Worm (Caenorhabditis elegans) whole organism, midembryonic: Measurements from ENCODE around the gene T05A7.13.

Experiments used
- T22C8.4 ChIP-seq: fragments of 200-800 bp; sonication (Bioruptor generic); IDR thresholded peaks from 2 replicates; pipeline ENCODE4 v1.3.6; 2022; ENCODE audit warnings: missing genetic modification characterization, missing compliant biosample characterization
- cog-1 ChIP-seq: sonication (generic microtip); optimal IDR thresholded peaks from 2 replicates; lab custom pipeline; 2016; ENCODE audit warnings: missing genetic modification characterization, missing compliant biosample characterization
- flt-1 ChIP-seq: fragments of 200-800 bp; sonication (Bioruptor generic); IDR thresholded peaks from 2 replicates; pipeline ENCODE4 v1.3.6; 2022; ENCODE audit warnings: missing genetic modification characterization, missing compliant biosample characterization
- klf-2 ChIP-seq: fragments of 200-800 bp; sonication (Bioruptor generic); conservative IDR thresholded peaks from 2 replicates; pipeline ENCODE4 v1.3.6; 2022; ENCODE audit warnings: missing genetic modification reagents, missing genetic modification characterization, missing compliant biosample characterization
- med-1 ChIP-seq: sonication (generic microtip); optimal IDR thresholded peaks from 2 replicates; lab custom pipeline; 2017; ENCODE audit warnings: missing genetic modification characterization, mild to moderate bottlenecking, missing compliant biosample characterization, antibody characterized with exemption, missing genetic modification reagents; ENCODE audit not compliant: insufficient read depth
- ref-1 ChIP-seq: fragments of 200-800 bp; sonication (Bioruptor generic); conservative IDR thresholded peaks from 2 replicates; pipeline ENCODE4 v1.3.6; 2022; ENCODE audit warnings: missing genetic modification reagents, missing genetic modification characterization, missing compliant biosample characterization
- ztf-23 ChIP-seq: fragments of 200-800 bp; sonication (Bioruptor generic); IDR thresholded peaks from 2 replicates; pipeline ENCODE4 v1.3.6; 2022; ENCODE audit warnings: missing genetic modification reagents, missing genetic modification characterization, missing compliant biosample characterization
- ztf-29 ChIP-seq: fragments of 200-800 bp; sonication (Bioruptor generic); IDR thresholded peaks from 2 replicates; pipeline ENCODE4 v1.3.6; 2022; ENCODE audit warnings: missing genetic modification reagents, missing genetic modification characterization, missing compliant biosample characterization

ce11 chrII:4710813-4711212, 49.6 kb upstream of the T05A7.13 start:
- TF ChIP-seq med-1, result no peak
- TF ChIP-seq T22C8.4 (GFP tag; lab: Robert Waterston, UW), result no peak
- TF ChIP-seq klf-2 (GFP tag; lab: Robert Waterston, UW), result no peak
- TF ChIP-seq flt-1, result no peak
- TF ChIP-seq ref-1 (GFP tag; lab: Robert Waterston, UW), result no peak
- no peak for TF ChIP-seq ztf-29 (GFP tag; lab: Robert Waterston, UW)
- TF ChIP-seq ztf-23, result no peak
- TF ChIP-seq cog-1 (tag; lab: Kevin White, UChicago), result no peak
